Fruit fly (Drosophila melanogaster) whole organism, embryonic: Measurements from ENCODE around the gene Cep290.

Experiments
- Abd-B ChIP-seq: fragments of 200-800 bp; sonication (Bioruptor generic); optimal IDR thresholded peaks from 2 replicates; lab custom pipeline; 2018; ENCODE audit warnings: missing biosample characterization, mild to moderate bottlenecking, missing genetic modification characterization, moderate library complexity
- Antp ChIP-seq: fragments of 200-800 bp; sonication (Bioruptor generic); optimal IDR thresholded peaks from 3 replicates; lab custom pipeline; 2016; ENCODE audit warnings: missing biosample characterization, missing genetic modification characterization
- Bteb2 ChIP-seq: fragments of 200-800 bp; sonication (Bioruptor generic); optimal IDR thresholded peaks from 2 replicates; lab custom pipeline; 2016; ENCODE audit warnings: missing biosample characterization, missing genetic modification characterization
- CG12942 ChIP-seq: fragments of 200-800 bp; sonication (Bioruptor generic); optimal IDR thresholded peaks from 3 replicates; lab custom pipeline; 2016; ENCODE audit warnings: missing biosample characterization, missing genetic modification characterization
- CG15073 ChIP-seq: fragments of 200-800 bp; sonication (Bioruptor generic); optimal IDR thresholded peaks from 2 replicates; lab custom pipeline; 2016; ENCODE audit warnings: missing biosample characterization, missing genetic modification characterization
- CG15479 ChIP-seq: fragments of 200-800 bp; sonication (Bioruptor generic); optimal IDR thresholded peaks from 3 replicates; lab custom pipeline; 2019; ENCODE audit warnings: missing biosample characterization, mild to moderate bottlenecking, missing genetic modification characterization, moderate library complexity
- CG1602 ChIP-seq: fragments of 200-800 bp; sonication (Bioruptor generic); optimal IDR thresholded peaks from 3 replicates; lab custom pipeline; 2016; ENCODE audit warnings: missing biosample characterization, missing genetic modification characterization
- CG16813 ChIP-seq: fragments of 200-800 bp; sonication (Bioruptor generic); IDR thresholded peaks from 3 replicates; pipeline ENCODE4 v1.3.6; 2022; ENCODE audit warnings: missing biosample characterization, missing genetic modification characterization; ENCODE audit not compliant: partially characterized antibody
- CG32532 ChIP-seq: fragments of 200-800 bp; sonication (Bioruptor generic); IDR thresholded peaks from 2 replicates; pipeline ENCODE4 v1.3.6; 2022; ENCODE audit warnings: missing biosample characterization, missing genetic modification characterization
- CG32772 ChIP-seq: fragments of 200-800 bp; sonication (Bioruptor generic); IDR thresholded peaks from 2 replicates; pipeline ENCODE4 v1.3.6; 2022; ENCODE audit warnings: missing biosample characterization, missing genetic modification characterization
- CG4707 ChIP-seq: fragments of 200-800 bp; sonication (Bioruptor generic); optimal IDR thresholded peaks from 2 replicates; lab custom pipeline; 2018; ENCODE audit warnings: missing biosample characterization, mild to moderate bottlenecking, missing genetic modification characterization, moderate library complexity
- CG4854 ChIP-seq: fragments of 200-800 bp; sonication (Bioruptor generic); optimal IDR thresholded peaks from 2 replicates; lab custom pipeline; 2016; ENCODE audit warnings: missing biosample characterization, missing genetic modification characterization, inconsistent platforms
- CG6654 ChIP-seq: fragments of 200-800 bp; sonication (Bioruptor generic); optimal IDR thresholded peaks from 2 replicates; lab custom pipeline; 2017; ENCODE audit warnings: missing biosample characterization, mild to moderate bottlenecking, missing genetic modification characterization
- CG6689 ChIP-seq: fragments of 200-800 bp; sonication (Bioruptor generic); IDR thresholded peaks from 2 replicates; pipeline ENCODE4 v1.3.6; 2022; ENCODE audit warnings: missing biosample characterization, missing genetic modification characterization
- CG7372 ChIP-seq: fragments of 200-800 bp; sonication (Bioruptor generic); IDR thresholded peaks from 2 replicates; pipeline ENCODE4 v1.3.6; 2022; ENCODE audit warnings: missing biosample characterization, missing genetic modification characterization
- CG7556 ChIP-seq: fragments of 200-800 bp; sonication (Bioruptor generic); optimal IDR thresholded peaks from 2 replicates; lab custom pipeline; 2017; ENCODE audit warnings: missing biosample characterization, mild to moderate bottlenecking, missing genetic modification characterization
- CG8924 ChIP-seq: fragments of 200-800 bp; optimal IDR thresholded peaks from 3 replicates; lab custom pipeline; 2019; ENCODE audit warnings: missing biosample characterization, mild to moderate bottlenecking, missing genetic modification characterization, moderate library complexity
- CG8944 ChIP-seq: fragments of 200-800 bp; sonication (Bioruptor generic); optimal IDR thresholded peaks from 3 replicates; lab custom pipeline; 2016; ENCODE audit warnings: missing biosample characterization, missing genetic modification characterization
- CG9797 ChIP-seq: fragments of 200-800 bp; sonication (Bioruptor generic); optimal IDR thresholded peaks from 3 replicates; lab custom pipeline; 2018; ENCODE audit warnings: missing biosample characterization, mild to moderate bottlenecking, missing genetic modification characterization
- CrebB ChIP-seq: fragments of 200-800 bp; sonication (Bioruptor generic); optimal IDR thresholded peaks from 3 replicates; lab custom pipeline; 2018; ENCODE audit warnings: missing biosample characterization, mild to moderate bottlenecking, missing genetic modification characterization
- D19A ChIP-seq: fragments of 200-800 bp; optimal IDR thresholded peaks from 3 replicates; lab custom pipeline; 2019; ENCODE audit warnings: missing biosample characterization, mild to moderate bottlenecking, missing genetic modification characterization, moderate library complexity
- Fer1 ChIP-seq: fragments of 200-800 bp; sonication (Bioruptor generic); optimal IDR thresholded peaks from 2 replicates; lab custom pipeline; 2017; ENCODE audit warnings: missing biosample characterization, mild to moderate bottlenecking, missing genetic modification characterization
- Hr39 ChIP-seq: fragments of >200 bp; optimal IDR thresholded peaks from 2 replicates; lab custom pipeline; 2017
- MBD-R2 ChIP-seq: fragments of 200-800 bp; sonication (Bioruptor generic); IDR thresholded peaks from 2 replicates; pipeline ENCODE4 v1.3.6; 2022; ENCODE audit warnings: missing biosample characterization, missing genetic modification characterization
- Nf-YA ChIP-seq: fragments of 200-800 bp; sonication (Bioruptor generic); IDR thresholded peaks from 2 replicates; pipeline ENCODE4 v1.3.6; 2022; ENCODE audit warnings: missing biosample characterization, missing genetic modification characterization
- Nf-YB ChIP-seq: fragments of 200-800 bp; sonication (Bioruptor generic); optimal IDR thresholded peaks from 3 replicates; lab custom pipeline; 2019; ENCODE audit warnings: missing biosample characterization, mild to moderate bottlenecking, missing genetic modification characterization, moderate library complexity
- Rfx ChIP-seq: fragments of 200-800 bp; sonication (Bioruptor generic); IDR thresholded peaks from 2 replicates; pipeline ENCODE4 v1.3.6; 2022; ENCODE audit warnings: missing biosample characterization, missing genetic modification characterization
- Tbp ChIP-seq: fragments of >200 bp; optimal IDR thresholded peaks from 2 replicates; lab custom pipeline; 2018; ENCODE audit warnings: missing biosample characterization, missing genetic modification characterization
- az2 ChIP-seq: fragments of 200-800 bp; sonication (Bioruptor generic); optimal IDR thresholded peaks from 3 replicates; lab custom pipeline; 2016; ENCODE audit warnings: missing biosample characterization, missing genetic modification characterization
- bigmax ChIP-seq: fragments of 200-800 bp; sonication (Bioruptor generic); optimal IDR thresholded peaks from 2 replicates; lab custom pipeline; 2018; ENCODE audit warnings: missing biosample characterization, mild to moderate bottlenecking, missing genetic modification characterization
- cad ChIP-seq: fragments of >200 bp; optimal IDR thresholded peaks from 2 replicates; lab custom pipeline; 2017; ENCODE audit warnings: missing biosample characterization, missing genetic modification characterization
- cas ChIP-seq: fragments of 200-800 bp; sonication (Bioruptor generic); IDR thresholded peaks from 2 replicates; pipeline ENCODE4 v1.3.6; 2022; ENCODE audit warnings: missing biosample characterization, missing genetic modification characterization
- chn ChIP-seq: fragments of 200-800 bp; sonication (Bioruptor generic); optimal IDR thresholded peaks from 2 replicates; lab custom pipeline; 2016; ENCODE audit warnings: missing biosample characterization, missing genetic modification characterization
- emc ChIP-seq: fragments of 200-800 bp; sonication (Bioruptor generic); optimal IDR thresholded peaks from 2 replicates; lab custom pipeline; 2016; ENCODE audit warnings: missing biosample characterization, missing genetic modification characterization
- fd102C ChIP-seq: fragments of 200-800 bp; sonication (Bioruptor generic); optimal IDR thresholded peaks from 2 replicates; lab custom pipeline; 2018; ENCODE audit warnings: missing biosample characterization, mild to moderate bottlenecking, missing genetic modification characterization, moderate library complexity
- fd3F ChIP-seq: fragments of 200-800 bp; sonication (Bioruptor generic); optimal IDR thresholded peaks from 2 replicates; lab custom pipeline; 2018; ENCODE audit warnings: missing biosample characterization, mild to moderate bottlenecking, missing genetic modification characterization, moderate library complexity
- jing ChIP-seq: fragments of 200-800 bp; sonication (Bioruptor generic); optimal IDR thresholded peaks from 2 replicates; lab custom pipeline; 2018; ENCODE audit warnings: missing biosample characterization, mild to moderate bottlenecking, missing genetic modification characterization
- lbe ChIP-seq: fragments of 200-800 bp; sonication (Bioruptor generic); optimal IDR thresholded peaks from 2 replicates; lab custom pipeline; 2016; ENCODE audit warnings: missing biosample characterization, mild to moderate bottlenecking, missing genetic modification characterization
- lola ChIP-seq, 3 experiments: fragments of >200 bp in 2 of 3; fragments of 200-800 bp in 1 of 3; sonication (Bioruptor generic) in 1 of 3; optimal IDR thresholded peaks; 2 replicates each; lab custom pipeline; 2017 to 2019; ENCODE audit warnings: missing biosample characterization in 3 of 3, missing genetic modification characterization in 3 of 3, mild to moderate bottlenecking in 1 of 3, moderate library complexity in 1 of 3
- lov ChIP-seq, 2 experiments: fragments of 200-800 bp in 1 of 2; fragments of >200 bp in 1 of 2; sonication (Bioruptor generic) in 1 of 2; IDR thresholded peaks in 1 of 2; optimal IDR thresholded peaks in 1 of 2; 2 replicates in 1 of 2; 3 replicates in 1 of 2; pipeline versions ENCODE4 v1.3.6 to Lab custom; 2017 to 2022; ENCODE audit warnings: missing biosample characterization in 1 of 2, missing genetic modification characterization in 1 of 2
- mirr ChIP-seq: fragments of 200-800 bp; sonication (Bioruptor generic); optimal IDR thresholded peaks from 3 replicates; lab custom pipeline; 2018; ENCODE audit warnings: missing biosample characterization, mild to moderate bottlenecking, missing genetic modification characterization
- nau ChIP-seq: fragments of 200-800 bp; sonication (Bioruptor generic); optimal IDR thresholded peaks from 3 replicates; lab custom pipeline; 2017; ENCODE audit warnings: missing biosample characterization, mild to moderate bottlenecking, missing genetic modification characterization, missing genetic modification reagents
- prd ChIP-seq, 3 experiments: fragments of >200 bp in 2 of 3; fragments of 200-800 bp in 1 of 3; sonication (Bioruptor generic) in 1 of 3; optimal IDR thresholded peaks in 2 of 3; IDR thresholded peaks in 1 of 3; 2 replicates in 2 of 3; 3 replicates in 1 of 3; pipeline versions ENCODE4 v1.3.6 to Lab custom; 2017 to 2022; ENCODE audit warnings: missing biosample characterization in 1 of 3, missing genetic modification characterization in 1 of 3
- psq ChIP-seq: fragments of 200-800 bp; sonication (Bioruptor generic); optimal IDR thresholded peaks from 2 replicates; lab custom pipeline; 2017; ENCODE audit warnings: missing biosample characterization, missing genetic modification characterization
- row ChIP-seq: fragments of 200-800 bp; sonication (Bioruptor generic); IDR thresholded peaks from 3 replicates; pipeline ENCODE4 v1.3.6; 2022; ENCODE audit warnings: missing biosample characterization, missing genetic modification characterization
- run ChIP-seq: fragments of 200-800 bp; sonication (Bioruptor generic); optimal IDR thresholded peaks from 3 replicates; lab custom pipeline; 2018; ENCODE audit warnings: missing biosample characterization, mild to moderate bottlenecking, missing genetic modification characterization
- twi ChIP-seq: fragments of 200-800 bp; optimal IDR thresholded peaks from 2 replicates; lab custom pipeline; 2019; ENCODE audit warnings: missing biosample characterization, mild to moderate bottlenecking, missing genetic modification characterization, moderate library complexity
- unpg ChIP-seq: fragments of 200-800 bp; sonication (Bioruptor generic); optimal IDR thresholded peaks from 3 replicates; lab custom pipeline; 2018; ENCODE audit warnings: missing biosample characterization, mild to moderate bottlenecking, missing genetic modification characterization, moderate library complexity
- wdn ChIP-seq: fragments of 200-800 bp; sonication (Bioruptor generic); IDR thresholded peaks from 2 replicates; pipeline ENCODE4 v1.3.6; 2022; ENCODE audit warnings: missing biosample characterization, missing genetic modification characterization
- yki ChIP-seq: fragments of >200 bp; optimal IDR thresholded peaks from 3 replicates; lab custom pipeline; 2018

The Cep290 gene

DNA sequence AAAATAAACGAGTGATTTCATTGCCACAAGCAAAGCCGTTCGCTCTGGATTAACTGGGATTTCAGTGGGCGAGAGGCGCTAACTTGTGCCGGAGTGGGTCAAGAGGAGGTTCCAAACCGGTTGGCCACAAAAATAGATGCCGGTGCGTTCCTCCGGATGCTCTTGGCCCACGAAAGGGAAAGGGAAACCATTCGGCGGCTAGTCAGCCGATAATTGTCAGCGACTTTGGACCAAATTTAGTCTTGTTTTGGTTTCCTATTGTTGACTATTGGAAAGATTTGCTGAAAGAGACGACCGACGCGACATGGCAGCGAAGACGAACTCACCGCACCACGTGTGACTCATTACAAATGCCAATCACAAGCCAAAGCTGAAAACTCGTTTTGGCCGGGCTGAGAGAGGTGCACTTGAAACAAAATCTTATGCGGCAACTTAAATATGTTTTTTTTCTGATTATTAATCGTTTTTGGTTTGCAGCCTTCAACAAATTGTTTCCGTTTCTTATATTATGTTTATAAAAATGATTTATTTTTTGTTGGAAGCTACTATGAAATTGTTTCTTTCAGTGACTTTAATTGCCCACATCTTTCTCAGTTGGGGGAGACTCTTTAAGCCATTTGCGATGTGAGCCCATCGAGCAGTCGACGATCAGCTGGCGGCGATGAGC is 51.7 kb downstream of the Cep290 start, which contains the start of gene CG34056 (continued):
- TF ChIP-seq run (tag; lab: Kevin White, UChicago) (peak; percentile 91), CG12942 (peak; percentile 74), unpg (GFP tag; lab: Kevin White, UChicago) (peak; percentile 95), CG16813 (GFP tag; lab: Robert Waterston, UW) (no peak), CG32772 (GFP tag; lab: Robert Waterston, UW) (peak; percentile 95), Rfx (peak; percentile 97), Nf-YA (GFP tag; lab: Robert Waterston, UW) (peak; percentile 94), CG6654 (GFP tag; lab: Kevin White, UChicago) (peak; percentile 82), D19A (peak; percentile 89), CG7556 (GFP tag; lab: Kevin White, UChicago) (peak; percentile 92), chn (peak; percentile 64), fd102C (GFP tag; lab: Kevin White, UChicago) (no peak), lola (GFP tag; optimal IDR thresholded peaks at IDR 0.05; lab: Kevin White, UChicago) (peak in 1 of 3 experiments; percentile 63), Abd-B (GFP tag; lab: Kevin White, UChicago) (peak; percentile 78), CrebB (peak; percentile 78), Tbp (GFP tag; lab: Kevin White, UChicago) (no peak), Hr39 (no peak), psq (GFP tag; lab: Kevin White, UChicago) (peak; percentile 45), cas (GFP tag; lab: Robert Waterston, UW) (peak; percentile 87), wdn (GFP tag; lab: Robert Waterston, UW) (peak; percentile 93), Nf-YB (GFP tag; lab: Kevin White, UChicago) (peak; percentile 73), CG4707 (GFP tag; lab: Kevin White, UChicago) (peak; percentile 74), row (GFP tag; lab: Robert Waterston, UW) (peak; percentile 95), CG9797 (GFP tag; lab: Kevin White, UChicago) (peak; percentile 31), cad (GFP tag; lab: Kevin White, UChicago) (no peak), prd (optimal IDR thresholded peaks at IDR 0.05; lab: Kevin White, UChicago) (no peak), prd (GFP tag; IDR thresholded peaks at IDR 0.05; lab: Robert Waterston, UW) (peak; percentile 96), CG7372 (peak; percentile 96), CG1602 (GFP tag; lab: Kevin White, UChicago) (peak; percentile 80), jing (GFP tag; lab: Kevin White, UChicago) (peak; percentile 53), yki (lab: Kevin White, UChicago) (no peak), CG15073 (no peak), twi (tag; lab: Kevin White, UChicago) (peak; percentile 47), Fer1 (GFP tag; lab: Kevin White, UChicago) (peak; percentile 94), CG8944 (GFP tag; lab: Kevin White, UChicago) (peak; percentile 38), lov (optimal IDR thresholded peaks at IDR 0.05; lab: Kevin White, UChicago) (no peak), lov (GFP tag; IDR thresholded peaks at IDR 0.05; lab: Robert Waterston, UW) (peak; percentile 93), Antp (peak; percentile 75), mirr (GFP tag; lab: Kevin White, UChicago) (peak; percentile 38), CG4854 (GFP tag; lab: Kevin White, UChicago) (peak; percentile 85), nau (GFP tag; lab: Kevin White, UChicago) (peak; percentile 89), lbe (GFP tag; lab: Kevin White, UChicago) (peak; percentile 97), Bteb2 (GFP tag; lab: Kevin White, UChicago) (peak; percentile 74), CG8924 (peak; percentile 88), CG15479 (GFP tag; lab: Kevin White, UChicago) (no peak), MBD-R2 (GFP tag; lab: Robert Waterston, UW) (peak; percentile 93), az2 (peak; percentile 82), bigmax (GFP tag; lab: Kevin White, UChicago) (peak; percentile 2), fd3F (peak; percentile 79), emc (peak; percentile 66), CG6689 (peak; percentile 96), CG32532 (GFP tag; lab: Robert Waterston, UW) (peak; percentile 97)
